Worm (Caenorhabditis elegans): ENCODE results near the gene ZK686.6.
"Not testable (repeated sequence)": the region's sequence is repeated elsewhere in the genome, so short reads cannot be mapped to it uniquely, and the experiment has no call there.

ce11 chrIII:7821130-7821529 lies 48.3 kb upstream of the ZK686.6 start:
- TF ChIP-seq pha-4 (GFP tag; IDR thresholded peaks at IDR 0.05); pha-4 (tag; optimal IDR thresholded peaks at IDR 0.05); lin-13 (GFP tag; optimal IDR thresholded peaks at IDR 0.05); gei-8 (GFP tag; optimal IDR thresholded peaks at IDR 0.05); jun-1 (tag; optimal IDR thresholded peaks at IDR 0.05); mdl-1 (tag; optimal IDR thresholded peaks at IDR 0.05); fkh-10 (GFP tag; optimal IDR thresholded peaks at IDR 0.05); mep-1 (tag; optimal IDR thresholded peaks at IDR 0.05); ZK337.2 (GFP tag; IDR thresholded peaks at IDR 0.05); lin-39 (tag; optimal IDR thresholded peaks at IDR 0.05); ceh-62 (tag; optimal IDR thresholded peaks at IDR 0.05): not testable (repeated sequence)

Measured in whole organism, L4 larva.